Worm (Caenorhabditis elegans) whole organism, mixed stage, embryonic: ENCODE measurements around the gene F49C5.7.

Experiments used
- M03D4.4 ChIP-seq: sonication (generic microtip); optimal IDR thresholded peaks from 2 replicates; lab custom pipeline; 2017; ENCODE audit warnings: mild to moderate bottlenecking, missing genetic modification characterization, missing compliant biosample characterization
- bed-3 ChIP-seq: fragments of 200-800 bp; sonication (Bioruptor generic); optimal IDR thresholded peaks from 3 replicates; lab custom pipeline; 2018; ENCODE audit warnings: mild to moderate bottlenecking, missing genetic modification characterization, moderate library complexity, missing compliant biosample characterization
- blmp-1 ChIP-seq: fragments of 150-350 bp; optimal IDR thresholded peaks from 2 replicates; lab custom pipeline; 2014; ENCODE audit warnings: missing biosample characterization, missing genetic modification characterization
- ceh-39 ChIP-seq: fragments of 150-350 bp; optimal IDR thresholded peaks from 2 replicates; lab custom pipeline; 2014; ENCODE audit warnings: missing biosample characterization, missing genetic modification characterization
- ceh-43 ChIP-seq: fragments of 200-800 bp; sonication (Bioruptor generic); optimal IDR thresholded peaks from 2 replicates; lab custom pipeline; 2018; ENCODE audit warnings: mild to moderate bottlenecking, missing genetic modification characterization, moderate library complexity, missing compliant biosample characterization
- ceh-83 ChIP-seq: fragments of 200-800 bp; sonication (Bioruptor generic); optimal IDR thresholded peaks from 2 replicates; lab custom pipeline; 2018; ENCODE audit warnings: mild to moderate bottlenecking, missing genetic modification characterization, missing compliant biosample characterization
- ces-1 ChIP-seq: fragments of 150-350 bp; optimal IDR thresholded peaks from 2 replicates; lab custom pipeline; 2014; ENCODE audit warnings: missing biosample characterization, missing genetic modification reagents, missing genetic modification characterization
- cnd-1 ChIP-seq: fragments of 200-800 bp; sonication (Bioruptor generic); optimal IDR thresholded peaks from 2 replicates; lab custom pipeline; 2018; ENCODE audit warnings: mild to moderate bottlenecking, missing genetic modification characterization, missing compliant biosample characterization
- drap-1 ChIP-seq: fragments of 200-800 bp; sonication (Bioruptor generic); optimal IDR thresholded peaks from 3 replicates; lab custom pipeline; 2018; ENCODE audit warnings: mild to moderate bottlenecking, missing genetic modification characterization, missing compliant biosample characterization
- elt-1 ChIP-seq: sonication (generic microtip); optimal IDR thresholded peaks from 2 replicates; lab custom pipeline; 2017; ENCODE audit warnings: missing genetic modification characterization, mild to moderate bottlenecking, missing compliant biosample characterization, antibody characterized with exemption, moderate library complexity, borderline replicate concordance; ENCODE audit not compliant: insufficient read depth
- elt-3 ChIP-seq: fragments of 150-350 bp; optimal IDR thresholded peaks from 2 replicates; lab custom pipeline; 2014; ENCODE audit warnings: missing biosample characterization, missing genetic modification characterization
- flh-1 ChIP-seq: fragments of 200-800 bp; sonication (Bioruptor generic); optimal IDR thresholded peaks from 2 replicates; lab custom pipeline; 2018; ENCODE audit warnings: mild to moderate bottlenecking, missing genetic modification characterization, moderate library complexity, missing compliant biosample characterization
- ham-2 ChIP-seq: fragments of 200-800 bp; sonication (Bioruptor generic); optimal IDR thresholded peaks from 2 replicates; lab custom pipeline; 2018; ENCODE audit warnings: mild to moderate bottlenecking, missing genetic modification characterization, missing compliant biosample characterization
- hlh-1 ChIP-seq: fragments of 150-350 bp; optimal IDR thresholded peaks from 2 replicates; lab custom pipeline; 2014; ENCODE audit warnings: missing biosample characterization, missing genetic modification reagents, missing genetic modification characterization
- lin-13 ChIP-seq: fragments of 150-350 bp; optimal IDR thresholded peaks from 2 replicates; lab custom pipeline; 2014; ENCODE audit warnings: missing biosample characterization, missing genetic modification characterization
- lin-32 ChIP-seq: fragments of 200-800 bp; sonication (Bioruptor generic); optimal IDR thresholded peaks from 2 replicates; lab custom pipeline; 2018; ENCODE audit warnings: mild to moderate bottlenecking, missing genetic modification characterization, missing compliant biosample characterization
- mab-5 ChIP-seq: fragments of 150-350 bp; optimal IDR thresholded peaks from 2 replicates; lab custom pipeline; 2014; ENCODE audit warnings: missing biosample characterization, missing genetic modification characterization
- mep-1 ChIP-seq: fragments of 150-350 bp; optimal IDR thresholded peaks from 2 replicates; lab custom pipeline; 2017; ENCODE audit warnings: missing biosample characterization, missing genetic modification reagents, missing genetic modification characterization, inconsistent platforms
- mls-2 ChIP-seq: sonication (generic microtip); optimal IDR thresholded peaks from 2 replicates; lab custom pipeline; 2016; ENCODE audit warnings: mild to moderate bottlenecking, missing genetic modification characterization, moderate library complexity, missing compliant biosample characterization
- nhr-12 ChIP-seq: fragments of 150-350 bp; optimal IDR thresholded peaks from 2 replicates; lab custom pipeline; 2014; ENCODE audit warnings: missing biosample characterization, missing genetic modification characterization
- nhr-2 ChIP-seq: fragments of 150-350 bp; optimal IDR thresholded peaks from 2 replicates; lab custom pipeline; 2014; ENCODE audit warnings: missing biosample characterization, missing genetic modification characterization
- nhr-237 ChIP-seq: fragments of 150-350 bp; optimal IDR thresholded peaks from 2 replicates; lab custom pipeline; 2014; ENCODE audit warnings: missing biosample characterization, missing genetic modification characterization
- nhr-28 ChIP-seq: fragments of 150-350 bp; optimal IDR thresholded peaks from 2 replicates; lab custom pipeline; 2014; ENCODE audit warnings: missing biosample characterization, missing genetic modification characterization
- nhr-76 ChIP-seq: sonication (generic microtip); optimal IDR thresholded peaks from 2 replicates; lab custom pipeline; 2017; ENCODE audit warnings: missing biosample characterization, missing genetic modification characterization
- pha-4 ChIP-seq: fragments of 150-350 bp; optimal IDR thresholded peaks from 2 replicates; lab custom pipeline; 2018; ENCODE audit warnings: missing biosample characterization, missing genetic modification reagents, missing genetic modification characterization
- sem-2 ChIP-seq: fragments of 200-800 bp; sonication (Bioruptor generic); optimal IDR thresholded peaks from 2 replicates; lab custom pipeline; 2018; ENCODE audit warnings: mild to moderate bottlenecking, missing genetic modification characterization, missing compliant biosample characterization
- snpc-4 ChIP-seq: fragments of 150-350 bp; optimal IDR thresholded peaks from 2 replicates; lab custom pipeline; 2014; ENCODE audit warnings: missing biosample characterization, missing genetic modification characterization
- sptf-1 ChIP-seq: sonication (generic microtip); optimal IDR thresholded peaks from 2 replicates; lab custom pipeline; 2017; ENCODE audit warnings: mild to moderate bottlenecking, missing genetic modification characterization, moderate library complexity, missing compliant biosample characterization
- unc-120 ChIP-seq: sonication (generic microtip); optimal IDR thresholded peaks from 2 replicates; lab custom pipeline; 2017; ENCODE audit warnings: missing genetic modification characterization, missing compliant biosample characterization; ENCODE audit not compliant: poor library complexity, severe bottlenecking
- unc-39 ChIP-seq: fragments of 150-350 bp; optimal IDR thresholded peaks from 2 replicates; lab custom pipeline; 2014; ENCODE audit warnings: missing biosample characterization, missing genetic modification characterization
- unc-62 ChIP-seq: fragments of 150-350 bp; optimal IDR thresholded peaks from 2 replicates; lab custom pipeline; 2014; ENCODE audit warnings: missing biosample characterization, missing genetic modification reagents, missing genetic modification characterization
- zip-8 ChIP-seq: fragments of 150-350 bp; optimal IDR thresholded peaks from 2 replicates; lab custom pipeline; 2014; ENCODE audit warnings: missing biosample characterization, missing genetic modification characterization

F49C5.7 gene

ce11 chrII:12550940-12551339 lies 15.0 kb upstream of the F49C5.7 start:
- TF ChIP-seq unc-120 (no peak), ces-1 (no peak), M03D4.4 (tag; lab: Kevin White, UChicago) (no peak)

- TF ChIP-seq elt-1 (tag; lab: Kevin White, UChicago) (no peak), drap-1 (GFP tag; lab: Kevin White, UChicago) (no peak), nhr-237 (no peak), blmp-1 (tag; lab: Kevin White, UChicago) (no peak), ceh-83 (GFP tag; lab: Kevin White, UChicago) (no peak), ceh-43 (no peak), M03D4.4 (tag; lab: Kevin White, UChicago) (no peak), snpc-4 (tag; lab: Kevin White, UChicago) (no peak), nhr-76 (no peak), cnd-1 (tag; lab: Kevin White, UChicago) (no peak), unc-120 (no peak), zip-8 (no peak), nhr-12 (tag; lab: Kevin White, UChicago) (no peak), hlh-1 (tag; lab: Kevin White, UChicago) (no peak), lin-32 (GFP tag; lab: Kevin White, UChicago) (no peak), sptf-1 (tag; lab: Kevin White, UChicago) (no peak), mab-5 (tag; lab: Kevin White, UChicago) (no peak)
These were observed 10.4 kb upstream of the F49C5.7 start, which contains the start of gene F49C5.11 for ce11 chrII:12555579-12555978. Gene F49C5.11, plus strand, starts transcription at chrII:12555879.

ce11 chrII:12560210-12560609 lies 5.7 kb upstream of the F49C5.7 start, which contains the start of gene F49C5.12:
Gene F49C5.12, minus strand, starts transcription at chrII:12560310.
- TF ChIP-seq mls-2 (no peak), elt-3 (no peak), lin-13 (tag; lab: Kevin White, UChicago) (no peak), drap-1 (GFP tag; lab: Kevin White, UChicago) (no peak), blmp-1 (tag; lab: Kevin White, UChicago) (no peak), flh-1 (GFP tag; lab: Kevin White, UChicago) (no peak), cnd-1 (tag; lab: Kevin White, UChicago) (no peak), nhr-2 (tag; lab: Kevin White, UChicago) (no peak), mab-5 (tag; lab: Kevin White, UChicago) (no peak), nhr-237 (no peak)

ce11 chrII:12570523-12570922 lies 4.6 kb downstream of the F49C5.7 start, which contains the start of gene Y38E10A.1:
Gene Y38E10A.1, minus strand, starts transcription at chrII:12570623.
- TF ChIP-seq flh-1 (GFP tag; lab: Kevin White, UChicago) (no peak), ham-2 (GFP tag; lab: Kevin White, UChicago) (no peak), nhr-12 (tag; lab: Kevin White, UChicago) (no peak), drap-1 (GFP tag; lab: Kevin White, UChicago) (no peak), nhr-76 (no peak), snpc-4 (tag; lab: Kevin White, UChicago) (no peak), sptf-1 (tag; lab: Kevin White, UChicago) (no peak), nhr-28 (tag; lab: Kevin White, UChicago) (no peak), cnd-1 (tag; lab: Kevin White, UChicago) (no peak), nhr-2 (tag; lab: Kevin White, UChicago) (no peak), ceh-43 (no peak), unc-39 (tag; lab: Kevin White, UChicago) (no peak), elt-1 (tag; lab: Kevin White, UChicago) (no peak), unc-62 (GFP tag; lab: Kevin White, UChicago) (no peak), mab-5 (tag; lab: Kevin White, UChicago) (no peak), blmp-1 (tag; lab: Kevin White, UChicago) (no peak), nhr-237 (no peak), ces-1 (no peak), bed-3 (GFP tag; lab: Kevin White, UChicago) (no peak)
- TF ChIP-seq, all 35 proteins: peak for 0

ce11 chrII:12572760-12573159 lies 6.8 kb downstream of the F49C5.7 start, which contains the start of gene Y38E10A.35:
Gene Y38E10A.35, minus strand, starts transcription at chrII:12572860.
- no peak for TF ChIP-seq nhr-28 (tag; lab: Kevin White, UChicago)
- TF ChIP-seq unc-62 (GFP tag; lab: Kevin White, UChicago), result no peak
- no peak for TF ChIP-seq drap-1 (GFP tag; lab: Kevin White, UChicago)
- no peak for TF ChIP-seq zip-8
- TF ChIP-seq ceh-39, result no peak
- TF ChIP-seq pha-4 (tag; lab: Kevin White, UChicago), result no peak
- no peak for TF ChIP-seq mep-1 (tag; lab: Kevin White, UChicago)
- TF ChIP-seq nhr-12 (tag; lab: Kevin White, UChicago), result no peak
- no peak for TF ChIP-seq sptf-1 (tag; lab: Kevin White, UChicago)
- TF ChIP-seq mls-2, result no peak
- TF ChIP-seq nhr-237, result no peak
- no peak for TF ChIP-seq unc-39 (tag; lab: Kevin White, UChicago)
- TF ChIP-seq bed-3 (GFP tag; lab: Kevin White, UChicago), result no peak
- no peak for TF ChIP-seq elt-3
- no peak for TF ChIP-seq unc-120
- no peak for TF ChIP-seq nhr-76
- no peak for TF ChIP-seq sem-2 (GFP tag; lab: Kevin White, UChicago)
- TF ChIP-seq, all 35 proteins: peak for 0
